Fruit fly (Drosophila melanogaster) whole organism, embryonic: ENCODE results near the gene Sgs1.

Experiments used
- Ada2b ChIP-seq: fragments of 200-800 bp; sonication (Bioruptor generic); IDR thresholded peaks from 2 replicates; pipeline ENCODE4 v1.3.6; 2022; ENCODE audit warnings: missing biosample characterization, missing genetic modification characterization
- Antp ChIP-seq: fragments of 200-800 bp; sonication (Bioruptor generic); optimal IDR thresholded peaks from 3 replicates; lab custom pipeline; 2016; ENCODE audit warnings: missing biosample characterization, missing genetic modification characterization
- Asciz ChIP-seq: fragments of 200-800 bp; sonication (Bioruptor generic); optimal IDR thresholded peaks from 2 replicates; lab custom pipeline; 2017; ENCODE audit warnings: missing biosample characterization, mild to moderate bottlenecking, missing genetic modification characterization, missing genetic modification reagents
- Atf3 ChIP-seq: fragments of 200-800 bp; sonication (Bioruptor generic); optimal IDR thresholded peaks from 3 replicates; lab custom pipeline; 2016; ENCODE audit warnings: missing biosample characterization, missing genetic modification characterization
- B-H1 ChIP-seq: fragments of 200-800 bp; sonication (Bioruptor generic); IDR thresholded peaks from 3 replicates; pipeline ENCODE4 v1.3.6; 2022; ENCODE audit warnings: missing biosample characterization, missing genetic modification characterization
- CG11093 ChIP-seq: fragments of 200-800 bp; sonication (Bioruptor generic); IDR thresholded peaks from 3 replicates; pipeline ENCODE4 v1.3.6; 2022; ENCODE audit warnings: missing biosample characterization, missing genetic modification characterization
- CG12744 ChIP-seq: fragments of 200-800 bp; sonication (Bioruptor generic); optimal IDR thresholded peaks from 2 replicates; lab custom pipeline; 2016; ENCODE audit warnings: missing biosample characterization, missing genetic modification characterization
- CG13287 ChIP-seq: fragments of 200-800 bp; sonication (Bioruptor generic); IDR thresholded peaks from 2 replicates; pipeline ENCODE4 v1.3.6; 2022; ENCODE audit warnings: missing biosample characterization, missing genetic modification characterization; ENCODE audit not compliant: partially characterized antibody
- CG14710 ChIP-seq: fragments of 200-800 bp; sonication (Bioruptor generic); optimal IDR thresholded peaks from 3 replicates; lab custom pipeline; 2019; ENCODE audit warnings: missing biosample characterization, mild to moderate bottlenecking, missing genetic modification characterization, moderate library complexity
- CG14965 ChIP-seq: fragments of 200-800 bp; sonication (Bioruptor generic); optimal IDR thresholded peaks from 2 replicates; lab custom pipeline; 2016; ENCODE audit warnings: missing biosample characterization, missing genetic modification characterization, borderline replicate concordance
- CG1529 ChIP-seq: fragments of 200-800 bp; sonication (Bioruptor generic); optimal IDR thresholded peaks from 3 replicates; lab custom pipeline; 2018; ENCODE audit warnings: missing biosample characterization, missing genetic modification characterization
- CG15696 ChIP-seq: fragments of 200-800 bp; sonication (Bioruptor generic); optimal IDR thresholded peaks from 2 replicates; lab custom pipeline; 2019; ENCODE audit warnings: missing biosample characterization, mild to moderate bottlenecking, missing genetic modification characterization, moderate library complexity
- CG1647 ChIP-seq: fragments of 200-800 bp; sonication (Bioruptor generic); optimal IDR thresholded peaks from 3 replicates; lab custom pipeline; 2016; ENCODE audit warnings: missing biosample characterization, missing genetic modification characterization
- CG17328 ChIP-seq: fragments of 200-800 bp; sonication (Bioruptor generic); IDR thresholded peaks from 2 replicates; pipeline ENCODE4 v1.3.6; 2022; ENCODE audit warnings: missing biosample characterization, missing genetic modification characterization
- CG17612 ChIP-seq: fragments of 200-800 bp; sonication (Bioruptor generic); IDR thresholded peaks from 2 replicates; pipeline ENCODE4 v1.3.6; 2022; ENCODE audit warnings: missing biosample characterization, missing genetic modification characterization
- CG2202 ChIP-seq: fragments of 200-800 bp; sonication (Bioruptor generic); optimal IDR thresholded peaks from 2 replicates; lab custom pipeline; 2018; ENCODE audit warnings: missing biosample characterization, mild to moderate bottlenecking, missing genetic modification characterization
- CG2712 ChIP-seq: fragments of 200-800 bp; optimal IDR thresholded peaks from 3 replicates; lab custom pipeline; 2019; ENCODE audit warnings: missing biosample characterization, mild to moderate bottlenecking, missing genetic modification characterization, moderate library complexity
- CG30403 ChIP-seq: fragments of 200-800 bp; sonication (Bioruptor generic); optimal IDR thresholded peaks from 3 replicates; lab custom pipeline; 2016; ENCODE audit warnings: missing biosample characterization, missing genetic modification characterization
- CG33213 ChIP-seq: fragments of 200-800 bp; sonication (Bioruptor generic); optimal IDR thresholded peaks from 3 replicates; lab custom pipeline; 2016; ENCODE audit warnings: missing biosample characterization, missing genetic modification characterization
- CG42726 ChIP-seq: fragments of 200-800 bp; sonication (Bioruptor generic); IDR thresholded peaks from 2 replicates; pipeline ENCODE4 v1.3.6; 2022; ENCODE audit warnings: missing biosample characterization, missing genetic modification characterization; ENCODE audit not compliant: partially characterized antibody
- CG4328 ChIP-seq: fragments of 200-800 bp; sonication (Bioruptor generic); optimal IDR thresholded peaks from 3 replicates; lab custom pipeline; 2017; ENCODE audit warnings: missing biosample characterization, missing genetic modification reagents, missing genetic modification characterization
- CG5953 ChIP-seq: fragments of 200-800 bp; sonication (Bioruptor generic); IDR thresholded peaks from 2 replicates; pipeline ENCODE4 v1.3.6; 2022; ENCODE audit warnings: missing biosample characterization, missing genetic modification characterization
- CG6272 ChIP-seq: fragments of 200-800 bp; sonication (Bioruptor generic); IDR thresholded peaks from 2 replicates; pipeline ENCODE4 v1.3.6; 2022; ENCODE audit warnings: missing biosample characterization, missing genetic modification characterization
- CG8281 ChIP-seq: fragments of 200-800 bp; sonication (Bioruptor generic); optimal IDR thresholded peaks from 2 replicates; lab custom pipeline; 2018; ENCODE audit warnings: missing biosample characterization, mild to moderate bottlenecking, missing genetic modification characterization, moderate library complexity
- CG9876 ChIP-seq: fragments of 200-800 bp; sonication (Bioruptor generic); optimal IDR thresholded peaks from 2 replicates; lab custom pipeline; 2016; ENCODE audit warnings: missing biosample characterization, missing genetic modification characterization
- CG9932 ChIP-seq: fragments of 200-800 bp; sonication (Bioruptor generic); IDR thresholded peaks from 2 replicates; pipeline ENCODE4 v1.3.6; 2022; ENCODE audit warnings: missing biosample characterization, missing genetic modification characterization
- Camta ChIP-seq: fragments of 200-800 bp; sonication (Bioruptor generic); optimal IDR thresholded peaks from 2 replicates; lab custom pipeline; 2016; ENCODE audit warnings: missing biosample characterization, missing genetic modification characterization
- CoRest ChIP-seq: fragments of 200-800 bp; sonication (Bioruptor generic); optimal IDR thresholded peaks from 3 replicates; lab custom pipeline; 2018; ENCODE audit warnings: missing biosample characterization, mild to moderate bottlenecking, missing genetic modification characterization, moderate library complexity
- Dbx ChIP-seq: fragments of 200-800 bp; sonication (Bioruptor generic); IDR thresholded peaks from 3 replicates; pipeline ENCODE4 v1.3.6; 2022; ENCODE audit warnings: missing biosample characterization, missing genetic modification characterization
- Lhr ChIP-seq: fragments of 200-800 bp; sonication (Bioruptor generic); optimal IDR thresholded peaks from 3 replicates; lab custom pipeline; 2017; ENCODE audit warnings: mild to moderate bottlenecking, missing biosample characterization, missing genetic modification reagents, missing genetic modification characterization
- Nf-YA ChIP-seq: fragments of 200-800 bp; sonication (Bioruptor generic); IDR thresholded peaks from 2 replicates; pipeline ENCODE4 v1.3.6; 2022; ENCODE audit warnings: missing biosample characterization, missing genetic modification characterization
- Nf-YC ChIP-seq: fragments of 200-800 bp; optimal IDR thresholded peaks from 3 replicates; lab custom pipeline; 2019; ENCODE audit warnings: missing biosample characterization, mild to moderate bottlenecking, missing genetic modification characterization, moderate library complexity
- Sin3A ChIP-seq: fragments of >200 bp; optimal IDR thresholded peaks from 2 replicates; lab custom pipeline; 2018
- Sox100B ChIP-seq: fragments of 200-800 bp; sonication (Bioruptor generic); optimal IDR thresholded peaks from 3 replicates; lab custom pipeline; 2018; ENCODE audit warnings: missing biosample characterization, mild to moderate bottlenecking, missing genetic modification characterization
- TFAM ChIP-seq: fragments of 200-800 bp; sonication (Bioruptor generic); optimal IDR thresholded peaks from 2 replicates; lab custom pipeline; 2017; ENCODE audit warnings: missing biosample characterization, missing genetic modification characterization, inconsistent platforms
- ase ChIP-seq: fragments of 200-800 bp; sonication (Bioruptor generic); IDR thresholded peaks from 3 replicates; pipeline ENCODE4 v1.3.6; 2022; ENCODE audit warnings: missing biosample characterization, missing genetic modification characterization
- btn ChIP-seq: fragments of 200-800 bp; sonication (Bioruptor generic); optimal IDR thresholded peaks from 2 replicates; lab custom pipeline; 2016; ENCODE audit warnings: missing biosample characterization, missing genetic modification characterization
- chn ChIP-seq: fragments of 200-800 bp; sonication (Bioruptor generic); optimal IDR thresholded peaks from 2 replicates; lab custom pipeline; 2016; ENCODE audit warnings: missing biosample characterization, missing genetic modification characterization
- ci ChIP-seq: fragments of 200-800 bp; sonication (Bioruptor generic); IDR thresholded peaks from 3 replicates; pipeline ENCODE4 v1.3.6; 2022; ENCODE audit warnings: missing biosample characterization, missing genetic modification characterization
- crol ChIP-seq: fragments of 200-800 bp; sonication (Bioruptor generic); IDR thresholded peaks from 2 replicates; pipeline ENCODE4 v1.3.6; 2022; ENCODE audit warnings: missing biosample characterization, missing genetic modification characterization
- exex ChIP-seq: fragments of 200-800 bp; sonication (Bioruptor generic); optimal IDR thresholded peaks from 4 replicates; lab custom pipeline; 2018; ENCODE audit warnings: missing biosample characterization, mild to moderate bottlenecking, missing genetic modification characterization, moderate library complexity
- ftz-f1 ChIP-seq: fragments of 200-800 bp; sonication (Bioruptor generic); optimal IDR thresholded peaks from 2 replicates; lab custom pipeline; 2016; ENCODE audit warnings: missing biosample characterization, missing genetic modification characterization
- lilli ChIP-seq: fragments of 200-800 bp; sonication (Bioruptor generic); optimal IDR thresholded peaks from 3 replicates; lab custom pipeline; 2016; ENCODE audit warnings: missing biosample characterization, missing genetic modification characterization
- lov ChIP-seq, 2 experiments: fragments of 200-800 bp in 1 of 2; fragments of >200 bp in 1 of 2; sonication (Bioruptor generic) in 1 of 2; IDR thresholded peaks in 1 of 2; optimal IDR thresholded peaks in 1 of 2; 2 replicates in 1 of 2; 3 replicates in 1 of 2; pipeline versions ENCODE4 v1.3.6 to Lab custom; 2017 to 2022; ENCODE audit warnings: missing biosample characterization in 1 of 2, missing genetic modification characterization in 1 of 2
- luna ChIP-seq: fragments of 200-800 bp; sonication (Bioruptor generic); optimal IDR thresholded peaks from 2 replicates; lab custom pipeline; 2016; ENCODE audit warnings: missing biosample characterization, missing genetic modification characterization
- mam ChIP-seq: fragments of 200-800 bp; sonication (Bioruptor generic); optimal IDR thresholded peaks from 3 replicates; lab custom pipeline; 2016; ENCODE audit warnings: missing biosample characterization, missing genetic modification characterization
- peb ChIP-seq: fragments of 200-800 bp; sonication (Bioruptor generic); IDR thresholded peaks from 2 replicates; pipeline ENCODE4 v1.3.6; 2022; ENCODE audit warnings: missing biosample characterization, missing genetic modification characterization
- phol ChIP-seq: fragments of 200-800 bp; sonication (Bioruptor generic); optimal IDR thresholded peaks from 3 replicates; lab custom pipeline; 2018; ENCODE audit warnings: missing biosample characterization, mild to moderate bottlenecking, missing genetic modification characterization, moderate library complexity
- rib ChIP-seq: fragments of 200-800 bp; sonication (Bioruptor generic); IDR thresholded peaks from 2 replicates; pipeline ENCODE4 v1.3.6; 2022; ENCODE audit warnings: missing biosample characterization, missing genetic modification characterization
- sd ChIP-seq: fragments of 200-800 bp; sonication (Bioruptor generic); optimal IDR thresholded peaks from 3 replicates; lab custom pipeline; 2018; ENCODE audit warnings: missing biosample characterization, mild to moderate bottlenecking, missing genetic modification characterization, moderate library complexity
- sim ChIP-seq: fragments of 200-800 bp; sonication (Bioruptor generic); IDR thresholded peaks from 2 replicates; pipeline ENCODE4 v1.3.6; 2022; ENCODE audit warnings: missing biosample characterization, missing genetic modification characterization
- trem ChIP-seq: fragments of 200-800 bp; optimal IDR thresholded peaks from 3 replicates; lab custom pipeline; 2019; ENCODE audit warnings: missing biosample characterization, mild to moderate bottlenecking, missing genetic modification characterization, moderate library complexity

Gene Sgs1

dm6 chr2L:4949453-4950045 lies 12.3 kb downstream of the Sgs1 start, which contains the start of gene jet:
TSS of gene jet (minus strand) at chr2L:4949784.
- TF ChIP-seq CG9876 = no peak
- TF ChIP-seq Dbx (GFP tag; lab: Robert Waterston, UW) = no peak
- TF ChIP-seq CG17328 = no peak
- no peak for TF ChIP-seq CG11093
- TF ChIP-seq ase = no peak
- TF ChIP-seq ftz-f1 = peak; percentile 81
- TF ChIP-seq CG6272 (GFP tag; lab: Robert Waterston, UW) = no peak
- no peak for TF ChIP-seq CG1647 (GFP tag; lab: Kevin White, UChicago)
- no peak for TF ChIP-seq lilli (GFP tag; lab: Kevin White, UChicago)
- TF ChIP-seq chn (GFP tag; lab: Kevin White, UChicago) = no peak
- no peak for TF ChIP-seq trem (tag; lab: Kevin White, UChicago)
- no peak for TF ChIP-seq CG14965 (GFP tag; lab: Kevin White, UChicago)
- TF ChIP-seq ci = no peak
- TF ChIP-seq CG15696 (tag; lab: Kevin White, UChicago) = no peak
- TF ChIP-seq Antp (GFP tag; lab: Kevin White, UChicago) = no peak
- TF ChIP-seq Sin3A (lab: Kevin White, UChicago) = no peak
- TF ChIP-seq CG30403 = no peak
- no peak for TF ChIP-seq CG2202 (tag; lab: Kevin White, UChicago)
- TF ChIP-seq Asciz (GFP tag; lab: Kevin White, UChicago) = no peak
- no peak for TF ChIP-seq B-H1 (GFP tag; lab: Robert Waterston, UW)
- no peak for TF ChIP-seq sim (GFP tag; lab: Robert Waterston, UW)
- no peak for TF ChIP-seq crol (GFP tag; lab: Robert Waterston, UW)
- TF ChIP-seq Ada2b = no peak
- TF ChIP-seq Atf3 (GFP tag; lab: Kevin White, UChicago) = no peak
- TF ChIP-seq Nf-YC (tag; lab: Kevin White, UChicago) = peak; percentile 26
- no peak for TF ChIP-seq CG1529 (GFP tag; lab: Kevin White, UChicago)
- no peak for TF ChIP-seq CG9932
- TF ChIP-seq CG4328 = no peak
- TF ChIP-seq lov (optimal IDR thresholded peaks at IDR 0.05; lab: Kevin White, UChicago) = no peak
- no peak for TF ChIP-seq lov (GFP tag; IDR thresholded peaks at IDR 0.05; lab: Robert Waterston, UW)
- no peak for TF ChIP-seq CG8281
- peak; percentile 63 for TF ChIP-seq CG42726 (GFP tag; lab: Robert Waterston, UW)
- TF ChIP-seq btn (GFP tag; lab: Kevin White, UChicago) = no peak
- no peak for TF ChIP-seq CG14710 (tag; lab: Kevin White, UChicago)
- TF ChIP-seq CG33213 = no peak
- peak; percentile 28 for TF ChIP-seq phol (tag; lab: Kevin White, UChicago)
- no peak for TF ChIP-seq mam (GFP tag; lab: Kevin White, UChicago)
- TF ChIP-seq TFAM (GFP tag; lab: Kevin White, UChicago) = no peak
- TF ChIP-seq Lhr (GFP tag; lab: Kevin White, UChicago) = no peak
- no peak for TF ChIP-seq sd
- no peak for TF ChIP-seq luna (GFP tag; lab: Kevin White, UChicago)
- no peak for TF ChIP-seq CG2712 (tag; lab: Kevin White, UChicago)
- TF ChIP-seq CG17612 (GFP tag; lab: Robert Waterston, UW) = no peak
- no peak for TF ChIP-seq Camta (GFP tag; lab: Kevin White, UChicago)
- no peak for TF ChIP-seq peb (GFP tag; lab: Robert Waterston, UW)
- no peak for TF ChIP-seq CoRest
- no peak for TF ChIP-seq CG5953 (GFP tag; lab: Robert Waterston, UW)
- TF ChIP-seq Nf-YA (GFP tag; lab: Robert Waterston, UW) = no peak
- no peak for TF ChIP-seq Sox100B (GFP tag; lab: Kevin White, UChicago)
- no peak for TF ChIP-seq CG12744 (GFP tag; lab: Kevin White, UChicago)
- TF ChIP-seq exex (tag; lab: Kevin White, UChicago) = peak; percentile 72
- peak; percentile 52; the same call in 1 of the 2 replicates for TF ChIP-seq CG13287 (GFP tag; lab: Robert Waterston, UW)
- no peak for TF ChIP-seq rib (GFP tag; lab: Robert Waterston, UW)
